Worm (Caenorhabditis elegans) whole organism, mixed stage, embryonic: Measurements from ENCODE around the gene mec-10.

Source experiments
- bed-3 ChIP-seq: fragments of 200-800 bp; sonication (Bioruptor generic); optimal IDR thresholded peaks from 3 replicates; lab custom pipeline; 2018; ENCODE audit warnings: mild to moderate bottlenecking, missing genetic modification characterization, moderate library complexity, missing compliant biosample characterization
- ceh-39 ChIP-seq: fragments of 150-350 bp; optimal IDR thresholded peaks from 2 replicates; lab custom pipeline; 2014; ENCODE audit warnings: missing biosample characterization, missing genetic modification characterization
- ceh-43 ChIP-seq: fragments of 200-800 bp; sonication (Bioruptor generic); optimal IDR thresholded peaks from 2 replicates; lab custom pipeline; 2018; ENCODE audit warnings: mild to moderate bottlenecking, missing genetic modification characterization, moderate library complexity, missing compliant biosample characterization
- ceh-83 ChIP-seq: fragments of 200-800 bp; sonication (Bioruptor generic); optimal IDR thresholded peaks from 2 replicates; lab custom pipeline; 2018; ENCODE audit warnings: mild to moderate bottlenecking, missing genetic modification characterization, missing compliant biosample characterization
- ces-1 ChIP-seq: fragments of 150-350 bp; optimal IDR thresholded peaks from 2 replicates; lab custom pipeline; 2014; ENCODE audit warnings: missing biosample characterization, missing genetic modification reagents, missing genetic modification characterization
- cnd-1 ChIP-seq: fragments of 200-800 bp; sonication (Bioruptor generic); optimal IDR thresholded peaks from 2 replicates; lab custom pipeline; 2018; ENCODE audit warnings: mild to moderate bottlenecking, missing genetic modification characterization, missing compliant biosample characterization
- drap-1 ChIP-seq: fragments of 200-800 bp; sonication (Bioruptor generic); optimal IDR thresholded peaks from 3 replicates; lab custom pipeline; 2018; ENCODE audit warnings: mild to moderate bottlenecking, missing genetic modification characterization, missing compliant biosample characterization
- elt-1 ChIP-seq: sonication (generic microtip); optimal IDR thresholded peaks from 2 replicates; lab custom pipeline; 2017; ENCODE audit warnings: missing genetic modification characterization, mild to moderate bottlenecking, missing compliant biosample characterization, antibody characterized with exemption, moderate library complexity, borderline replicate concordance; ENCODE audit not compliant: insufficient read depth
- elt-3 ChIP-seq: fragments of 150-350 bp; optimal IDR thresholded peaks from 2 replicates; lab custom pipeline; 2014; ENCODE audit warnings: missing biosample characterization, missing genetic modification characterization
- flh-1 ChIP-seq: fragments of 200-800 bp; sonication (Bioruptor generic); optimal IDR thresholded peaks from 2 replicates; lab custom pipeline; 2018; ENCODE audit warnings: mild to moderate bottlenecking, missing genetic modification characterization, moderate library complexity, missing compliant biosample characterization
- ham-2 ChIP-seq: fragments of 200-800 bp; sonication (Bioruptor generic); optimal IDR thresholded peaks from 2 replicates; lab custom pipeline; 2018; ENCODE audit warnings: mild to moderate bottlenecking, missing genetic modification characterization, missing compliant biosample characterization
- hlh-1 ChIP-seq: fragments of 150-350 bp; optimal IDR thresholded peaks from 2 replicates; lab custom pipeline; 2014; ENCODE audit warnings: missing biosample characterization, missing genetic modification reagents, missing genetic modification characterization
- lin-13 ChIP-seq: fragments of 150-350 bp; optimal IDR thresholded peaks from 2 replicates; lab custom pipeline; 2014; ENCODE audit warnings: missing biosample characterization, missing genetic modification characterization
- lin-32 ChIP-seq: fragments of 200-800 bp; sonication (Bioruptor generic); optimal IDR thresholded peaks from 2 replicates; lab custom pipeline; 2018; ENCODE audit warnings: mild to moderate bottlenecking, missing genetic modification characterization, missing compliant biosample characterization
- lsy-2 ChIP-seq: fragments of 150-350 bp; optimal IDR thresholded peaks from 2 replicates; lab custom pipeline; 2014; ENCODE audit warnings: missing biosample characterization, missing genetic modification characterization
- mab-5 ChIP-seq: fragments of 150-350 bp; optimal IDR thresholded peaks from 2 replicates; lab custom pipeline; 2014; ENCODE audit warnings: missing biosample characterization, missing genetic modification characterization
- mep-1 ChIP-seq: fragments of 150-350 bp; optimal IDR thresholded peaks from 2 replicates; lab custom pipeline; 2017; ENCODE audit warnings: missing biosample characterization, missing genetic modification reagents, missing genetic modification characterization, inconsistent platforms
- mls-2 ChIP-seq: sonication (generic microtip); optimal IDR thresholded peaks from 2 replicates; lab custom pipeline; 2016; ENCODE audit warnings: mild to moderate bottlenecking, missing genetic modification characterization, moderate library complexity, missing compliant biosample characterization
- nhr-237 ChIP-seq: fragments of 150-350 bp; optimal IDR thresholded peaks from 2 replicates; lab custom pipeline; 2014; ENCODE audit warnings: missing biosample characterization, missing genetic modification characterization
- nhr-28 ChIP-seq: fragments of 150-350 bp; optimal IDR thresholded peaks from 2 replicates; lab custom pipeline; 2014; ENCODE audit warnings: missing biosample characterization, missing genetic modification characterization
- nhr-76 ChIP-seq: sonication (generic microtip); optimal IDR thresholded peaks from 2 replicates; lab custom pipeline; 2017; ENCODE audit warnings: missing biosample characterization, missing genetic modification characterization
- pha-4 ChIP-seq: fragments of 150-350 bp; optimal IDR thresholded peaks from 2 replicates; lab custom pipeline; 2018; ENCODE audit warnings: missing biosample characterization, missing genetic modification reagents, missing genetic modification characterization
- sem-2 ChIP-seq: fragments of 200-800 bp; sonication (Bioruptor generic); optimal IDR thresholded peaks from 2 replicates; lab custom pipeline; 2018; ENCODE audit warnings: mild to moderate bottlenecking, missing genetic modification characterization, missing compliant biosample characterization
- snpc-4 ChIP-seq: fragments of 150-350 bp; optimal IDR thresholded peaks from 2 replicates; lab custom pipeline; 2014; ENCODE audit warnings: missing biosample characterization, missing genetic modification characterization
- tbx-8 ChIP-seq: fragments of 200-800 bp; sonication (Bioruptor generic); optimal IDR thresholded peaks from 2 replicates; lab custom pipeline; 2018; ENCODE audit warnings: mild to moderate bottlenecking, missing genetic modification characterization, moderate library complexity, missing compliant biosample characterization
- unc-120 ChIP-seq: sonication (generic microtip); optimal IDR thresholded peaks from 2 replicates; lab custom pipeline; 2017; ENCODE audit warnings: missing genetic modification characterization, missing compliant biosample characterization; ENCODE audit not compliant: poor library complexity, severe bottlenecking
- unc-39 ChIP-seq: fragments of 150-350 bp; optimal IDR thresholded peaks from 2 replicates; lab custom pipeline; 2014; ENCODE audit warnings: missing biosample characterization, missing genetic modification characterization
- unc-62 ChIP-seq: fragments of 150-350 bp; optimal IDR thresholded peaks from 2 replicates; lab custom pipeline; 2014; ENCODE audit warnings: missing biosample characterization, missing genetic modification reagents, missing genetic modification characterization
- zip-8 ChIP-seq: fragments of 150-350 bp; optimal IDR thresholded peaks from 2 replicates; lab custom pipeline; 2014; ENCODE audit warnings: missing biosample characterization, missing genetic modification characterization

Gene mec-10

ce11 chrX:8423633-8424032, 46.5 kb downstream of the mec-10 start, which contains the start of gene tth-1:
Gene tth-1 (minus strand): TSS chrX:8423733.
- TF ChIP-seq tbx-8 (GFP tag; lab: Kevin White, UChicago) (no peak), sem-2 (GFP tag; lab: Kevin White, UChicago) (no peak), flh-1 (GFP tag; lab: Kevin White, UChicago) (no peak), ham-2 (GFP tag; lab: Kevin White, UChicago) (no peak), ceh-43 (GFP tag; lab: Kevin White, UChicago) (no peak), zip-8 (no peak), nhr-76 (tag; lab: Kevin White, UChicago) (no peak), hlh-1 (no peak), mls-2 (no peak), ceh-83 (GFP tag; lab: Kevin White, UChicago) (no peak), lin-32 (no peak), elt-3 (tag; lab: Kevin White, UChicago) (no peak)

DNA sequence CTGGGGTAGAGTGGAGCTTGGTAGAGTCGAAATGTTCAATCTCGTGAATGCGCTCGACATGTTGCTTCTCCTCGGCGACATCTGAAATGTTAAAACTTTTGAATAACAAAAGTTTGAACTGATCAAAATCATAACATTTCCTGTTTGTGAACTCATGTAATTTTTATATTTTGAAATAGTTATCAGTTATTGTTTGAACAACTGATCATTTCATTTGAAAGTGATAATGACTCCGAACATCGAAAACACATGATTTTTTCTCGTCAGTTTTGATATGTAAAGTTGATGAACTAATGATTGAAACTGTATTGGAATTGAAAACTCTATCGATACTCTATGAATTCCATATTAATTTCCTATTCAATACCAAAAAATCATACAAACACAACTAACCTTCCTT, 46.9 kb downstream of the mec-10 start:
- TF ChIP-seq ceh-39 (no peak), unc-120 (tag; lab: Kevin White, UChicago) (no peak), mab-5 (no peak), bed-3 (GFP tag; lab: Kevin White, UChicago) (no peak), zip-8 (no peak), ceh-43 (GFP tag; lab: Kevin White, UChicago) (no peak), drap-1 (GFP tag; lab: Kevin White, UChicago) (no peak)

DNA sequence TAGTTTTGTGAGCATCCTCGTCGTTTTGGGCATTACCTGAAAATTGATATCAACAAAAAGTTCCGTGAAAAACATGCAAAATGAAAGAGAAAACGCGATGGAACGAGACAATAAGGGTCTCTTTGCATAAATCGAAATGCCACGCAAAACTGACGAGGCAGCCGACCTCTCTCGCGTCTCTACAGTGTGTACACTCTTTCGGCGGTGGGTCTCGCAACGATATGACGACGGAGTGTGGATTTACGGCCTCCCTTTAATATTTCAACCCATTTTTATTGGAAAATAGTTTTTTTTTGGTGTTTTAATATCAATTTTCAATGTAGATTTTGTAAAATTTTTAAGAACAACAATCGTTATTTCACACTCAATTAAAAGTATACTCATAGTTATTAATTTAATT, 48.1 kb downstream of the mec-10 start, which contains the start of gene tag-123:
TSS of gene tag-123 (minus strand) at position 36 of the 400 bp plus-strand sequence.
- TF ChIP-seq ces-1 (peak; percentile 40), lsy-2 (tag; lab: Kevin White, UChicago) (peak; percentile 37), pha-4 (peak; percentile 76), zip-8 (peak; percentile 15), snpc-4 (tag; lab: Kevin White, UChicago) (no peak), hlh-1 (peak; percentile 10), bed-3 (GFP tag; lab: Kevin White, UChicago) (no peak), lin-13 (tag; lab: Kevin White, UChicago) (peak; percentile 47), mep-1 (tag; lab: Kevin White, UChicago) (peak; percentile 66)

- TF ChIP-seq tbx-8 (GFP tag; lab: Kevin White, UChicago) (no peak), sem-2 (GFP tag; lab: Kevin White, UChicago) (no peak), mab-5 (no peak), zip-8 (no peak), cnd-1 (tag; lab: Kevin White, UChicago) (no peak), unc-39 (tag; lab: Kevin White, UChicago) (no peak), nhr-237 (tag; lab: Kevin White, UChicago) (no peak), lsy-2 (tag; lab: Kevin White, UChicago) (no peak), elt-3 (tag; lab: Kevin White, UChicago) (no peak), flh-1 (GFP tag; lab: Kevin White, UChicago) (no peak), unc-62 (no peak), ceh-39 (no peak), mls-2 (no peak), elt-1 (tag; lab: Kevin White, UChicago) (no peak), ceh-43 (GFP tag; lab: Kevin White, UChicago) (no peak), bed-3 (GFP tag; lab: Kevin White, UChicago) (no peak)
Observed at ce11 chrX:8421594-8421993, 48.5 kb downstream of the mec-10 start.

- no peak for TF ChIP-seq elt-1 (tag; lab: Kevin White, UChicago)
- no peak for TF ChIP-seq ces-1
- no peak for TF ChIP-seq tbx-8 (GFP tag; lab: Kevin White, UChicago)
- TF ChIP-seq snpc-4 (tag; lab: Kevin White, UChicago) = no peak
- TF ChIP-seq nhr-76 (tag; lab: Kevin White, UChicago) = no peak
- TF ChIP-seq zip-8 = no peak
- TF ChIP-seq unc-39 (tag; lab: Kevin White, UChicago) = no peak
- TF ChIP-seq nhr-28 (tag; lab: Kevin White, UChicago) = no peak
- no peak for TF ChIP-seq drap-1 (GFP tag; lab: Kevin White, UChicago)
- TF ChIP-seq ceh-39 = no peak
- no peak for TF ChIP-seq cnd-1 (tag; lab: Kevin White, UChicago)
- TF ChIP-seq sem-2 (GFP tag; lab: Kevin White, UChicago) = no peak
Observed at ce11 chrX:8419252-8419651, 50.9 kb downstream of the mec-10 start.
